Fruit fly (Drosophila melanogaster) whole organism, prepupa: ENCODE measurements around the gene CG42307.

Experiments used
- CG10631 ChIP-seq: fragments of 200-800 bp; sonication (Bioruptor generic); optimal IDR thresholded peaks from 2 replicates; lab custom pipeline; 2016; ENCODE audit warnings: missing biosample characterization, missing genetic modification characterization
- CG10669 ChIP-seq: fragments of 200-800 bp; sonication (Bioruptor generic); optimal IDR thresholded peaks from 3 replicates; lab custom pipeline; 2018; ENCODE audit warnings: missing biosample characterization, mild to moderate bottlenecking, missing genetic modification characterization, moderate library complexity
- CG11902 ChIP-seq: fragments of 200-800 bp; sonication (Bioruptor generic); optimal IDR thresholded peaks from 3 replicates; lab custom pipeline; 2016; ENCODE audit warnings: missing biosample characterization, missing genetic modification characterization
- CG15336 ChIP-seq: fragments of 200-800 bp; sonication (Bioruptor generic); IDR thresholded peaks from 2 replicates; pipeline ENCODE4 v1.3.6; 2022; ENCODE audit warnings: missing biosample characterization, missing genetic modification characterization
- CG16779 ChIP-seq: fragments of 200-800 bp; sonication (Bioruptor generic); optimal IDR thresholded peaks from 3 replicates; lab custom pipeline; 2017; ENCODE audit warnings: missing biosample characterization, mild to moderate bottlenecking, missing genetic modification characterization
- CG3032 ChIP-seq: fragments of 200-800 bp; optimal IDR thresholded peaks from 2 replicates; lab custom pipeline; 2019; ENCODE audit warnings: missing biosample characterization, mild to moderate bottlenecking, missing genetic modification characterization, moderate library complexity
- CG31627 ChIP-seq: fragments of 200-800 bp; sonication (Bioruptor generic); optimal IDR thresholded peaks from 3 replicates; lab custom pipeline; 2016; ENCODE audit warnings: missing biosample characterization, missing genetic modification characterization
- CG32006 ChIP-seq: fragments of 200-800 bp; sonication (Bioruptor generic); optimal IDR thresholded peaks from 3 replicates; lab custom pipeline; 2017; ENCODE audit warnings: missing biosample characterization, mild to moderate bottlenecking, missing genetic modification characterization
- CG34406 ChIP-seq: fragments of 200-800 bp; sonication (Bioruptor generic); optimal IDR thresholded peaks from 3 replicates; lab custom pipeline; 2016; ENCODE audit warnings: missing biosample characterization, missing genetic modification characterization
- CG3919 ChIP-seq: fragments of 200-800 bp; sonication (Bioruptor generic); optimal IDR thresholded peaks from 3 replicates; lab custom pipeline; 2016; ENCODE audit warnings: missing biosample characterization, missing genetic modification characterization
- CG4318 ChIP-seq: fragments of 200-800 bp; sonication (Bioruptor generic); optimal IDR thresholded peaks from 3 replicates; lab custom pipeline; 2017; ENCODE audit warnings: missing biosample characterization, mild to moderate bottlenecking, missing genetic modification characterization
- CG6163 ChIP-seq: fragments of 200-800 bp; sonication (Bioruptor generic); IDR thresholded peaks from 3 replicates; pipeline ENCODE4 v1.3.6; 2022; ENCODE audit warnings: missing biosample characterization, missing genetic modification characterization
- CG6792 ChIP-seq: fragments of 200-800 bp; sonication (Bioruptor generic); optimal IDR thresholded peaks from 3 replicates; lab custom pipeline; 2016; ENCODE audit warnings: missing biosample characterization, missing genetic modification characterization
- CG6808 ChIP-seq: fragments of 200-800 bp; sonication (Bioruptor generic); optimal IDR thresholded peaks from 3 replicates; lab custom pipeline; 2017; ENCODE audit warnings: missing biosample characterization, missing genetic modification characterization, mild to moderate bottlenecking, moderate library complexity, missing genetic modification reagents
- CG6854 ChIP-seq: fragments of 200-800 bp; sonication (Bioruptor generic); optimal IDR thresholded peaks from 2 replicates; lab custom pipeline; 2017; ENCODE audit warnings: missing biosample characterization, mild to moderate bottlenecking, missing genetic modification characterization
- CG8119 ChIP-seq: fragments of 200-800 bp; sonication (Bioruptor generic); IDR thresholded peaks from 3 replicates; pipeline ENCODE4 v1.3.6; 2022; ENCODE audit warnings: missing biosample characterization, missing genetic modification characterization
- CG9139 ChIP-seq: fragments of 200-800 bp; sonication (Bioruptor generic); optimal IDR thresholded peaks from 3 replicates; lab custom pipeline; 2017; ENCODE audit warnings: missing biosample characterization, mild to moderate bottlenecking, missing genetic modification characterization
- Eip75B ChIP-seq: fragments of 200-800 bp; sonication (Bioruptor generic); optimal IDR thresholded peaks from 3 replicates; lab custom pipeline; 2016; ENCODE audit warnings: missing biosample characterization, missing genetic modification characterization
- Ets96B ChIP-seq: fragments of 200-800 bp; optimal IDR thresholded peaks from 2 replicates; lab custom pipeline; 2019; ENCODE audit warnings: missing biosample characterization, mild to moderate bottlenecking, missing genetic modification characterization, moderate library complexity
- Hr39 ChIP-seq: fragments of 200-800 bp; sonication (Bioruptor generic); optimal IDR thresholded peaks from 2 replicates; lab custom pipeline; 2016; ENCODE audit warnings: missing biosample characterization, missing genetic modification characterization
- Lpt ChIP-seq: fragments of 200-800 bp; sonication (Bioruptor generic); optimal IDR thresholded peaks from 3 replicates; lab custom pipeline; 2016; ENCODE audit warnings: missing biosample characterization, missing genetic modification characterization
- Met ChIP-seq: fragments of 200-800 bp; sonication (Bioruptor generic); optimal IDR thresholded peaks from 3 replicates; lab custom pipeline; 2016; ENCODE audit warnings: missing biosample characterization, missing genetic modification characterization
- OdsH ChIP-seq: fragments of 200-800 bp; sonication (Bioruptor generic); optimal IDR thresholded peaks from 3 replicates; lab custom pipeline; 2016; ENCODE audit warnings: missing biosample characterization, missing genetic modification characterization
- Smox ChIP-seq: fragments of 200-800 bp; sonication (Bioruptor generic); optimal IDR thresholded peaks from 3 replicates; lab custom pipeline; 2016; ENCODE audit warnings: missing biosample characterization, missing genetic modification characterization
- Sox102F ChIP-seq: fragments of 200-800 bp; sonication (Bioruptor generic); optimal IDR thresholded peaks from 2 replicates; lab custom pipeline; 2016; ENCODE audit warnings: missing biosample characterization, mild to moderate bottlenecking, missing genetic modification characterization
- Sox15 ChIP-seq: fragments of 200-800 bp; sonication (Bioruptor generic); optimal IDR thresholded peaks from 3 replicates; lab custom pipeline; 2016; ENCODE audit warnings: missing biosample characterization, missing genetic modification characterization
- cyc ChIP-seq: fragments of 200-800 bp; sonication (Bioruptor generic); optimal IDR thresholded peaks from 3 replicates; lab custom pipeline; 2016; ENCODE audit warnings: missing biosample characterization, missing genetic modification characterization
- dac ChIP-seq: fragments of 200-800 bp; sonication (Bioruptor generic); optimal IDR thresholded peaks from 2 replicates; lab custom pipeline; 2017; ENCODE audit warnings: missing biosample characterization, mild to moderate bottlenecking, missing genetic modification characterization
- dsx ChIP-seq: fragments of 200-800 bp; optimal IDR thresholded peaks from 3 replicates; lab custom pipeline; 2019; ENCODE audit warnings: missing biosample characterization, mild to moderate bottlenecking, missing genetic modification characterization, moderate library complexity; ENCODE audit not compliant: poor library complexity, severe bottlenecking
- eg ChIP-seq: fragments of 200-800 bp; sonication (Bioruptor generic); IDR thresholded peaks from 3 replicates; pipeline ENCODE4 v1.3.6; 2022; ENCODE audit warnings: missing biosample characterization, missing genetic modification characterization
- fd59A ChIP-seq: fragments of 200-800 bp; sonication (Bioruptor generic); optimal IDR thresholded peaks from 2 replicates; lab custom pipeline; 2017; ENCODE audit warnings: missing biosample characterization, mild to moderate bottlenecking, missing genetic modification characterization, missing genetic modification reagents
- fd85E ChIP-seq: fragments of 200-800 bp; sonication (Bioruptor generic); optimal IDR thresholded peaks from 3 replicates; lab custom pipeline; 2016; ENCODE audit warnings: missing biosample characterization, missing genetic modification characterization
- fkh ChIP-seq: fragments of 200-800 bp; sonication (Bioruptor generic); optimal IDR thresholded peaks from 3 replicates; lab custom pipeline; 2017; ENCODE audit warnings: missing biosample characterization, mild to moderate bottlenecking, missing genetic modification characterization, moderate library complexity
- lz ChIP-seq: fragments of 200-800 bp; sonication (Bioruptor generic); optimal IDR thresholded peaks from 3 replicates; lab custom pipeline; 2016; ENCODE audit warnings: missing biosample characterization, missing genetic modification characterization
- net ChIP-seq: fragments of 200-800 bp; sonication (Bioruptor generic); optimal IDR thresholded peaks from 3 replicates; lab custom pipeline; 2016; ENCODE audit warnings: missing biosample characterization, missing genetic modification characterization
- pdm3 ChIP-seq: fragments of 200-800 bp; sonication (Bioruptor generic); optimal IDR thresholded peaks from 3 replicates; lab custom pipeline; 2016; ENCODE audit warnings: missing biosample characterization, missing genetic modification characterization
- spab ChIP-seq: fragments of 200-800 bp; sonication (Bioruptor generic); optimal IDR thresholded peaks from 2 replicates; lab custom pipeline; 2017; ENCODE audit warnings: missing biosample characterization, mild to moderate bottlenecking, missing genetic modification characterization, missing genetic modification reagents
- ss ChIP-seq, 2 experiments: fragments of 200-800 bp; sonication (Bioruptor generic); optimal IDR thresholded peaks; 2 replicates in 1 of 2; 3 replicates in 1 of 2; lab custom pipeline; 2017 to 2018; ENCODE audit warnings: mild to moderate bottlenecking in 2 of 2, missing biosample characterization in 2 of 2, missing genetic modification characterization in 2 of 2, moderate library complexity in 1 of 2
- svp ChIP-seq: fragments of 200-800 bp; sonication (Bioruptor generic); peaks from one replicate; lab custom pipeline; 2016; ENCODE audit warnings: missing biosample characterization, missing genetic modification characterization
- topi ChIP-seq: fragments of 200-800 bp; sonication (Bioruptor generic); optimal IDR thresholded peaks from 3 replicates; lab custom pipeline; 2016; ENCODE audit warnings: missing biosample characterization, missing genetic modification characterization
- vri ChIP-seq: fragments of 200-800 bp; sonication (Bioruptor generic); optimal IDR thresholded peaks from 3 replicates; lab custom pipeline; 2016; ENCODE audit warnings: missing biosample characterization, mild to moderate bottlenecking, missing genetic modification characterization

CG42307 gene

DNA sequence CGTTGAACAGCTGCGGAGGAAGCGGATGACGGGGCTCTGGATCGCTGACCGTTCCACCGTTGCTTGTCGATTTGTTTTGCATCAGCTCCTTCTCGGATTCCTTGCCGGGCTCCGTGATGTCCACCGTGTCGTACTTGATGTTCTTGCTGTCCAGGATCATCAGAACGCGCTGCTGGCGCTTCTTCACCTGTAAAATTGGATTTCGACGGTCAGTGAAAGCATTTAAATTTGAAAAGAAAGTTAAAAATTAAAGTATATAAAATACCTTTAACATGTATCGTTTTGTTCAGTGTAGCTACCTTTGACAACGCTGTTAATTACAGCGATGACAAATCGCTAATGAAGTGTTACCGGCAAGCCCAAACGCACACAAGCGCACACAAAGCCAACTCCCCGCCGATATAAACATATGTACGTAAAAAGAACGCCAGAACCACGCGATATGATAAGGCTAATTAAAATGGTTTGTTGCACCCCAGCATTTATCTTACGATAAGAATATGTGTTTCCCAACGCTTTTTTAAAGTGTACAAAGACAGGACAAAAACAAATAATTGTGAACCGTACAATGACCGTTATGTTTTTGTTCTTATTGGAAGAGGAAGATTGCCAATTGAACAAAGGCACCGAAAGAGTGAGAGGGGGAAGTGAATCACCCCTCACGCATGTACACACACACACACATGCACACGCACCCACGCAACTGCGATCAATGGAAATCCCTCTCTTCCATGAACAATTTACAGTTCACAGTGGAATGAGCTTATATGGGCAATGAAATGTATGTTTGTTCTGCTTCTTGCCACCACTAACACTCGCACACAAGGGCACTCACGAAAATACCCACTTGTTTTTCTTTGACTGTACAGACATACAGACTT lies 39.1 kb downstream of the CG42307 start (continued):
- no peak for TF ChIP-seq CG6854 (GFP tag; lab: Kevin White, UChicago)
- no peak for TF ChIP-seq CG3032 (tag; lab: Kevin White, UChicago)
- TF ChIP-seq Smox (GFP tag; lab: Kevin White, UChicago): no peak
- TF ChIP-seq pdm3 (GFP tag; lab: Kevin White, UChicago): no peak
- TF ChIP-seq eg (GFP tag; lab: Robert Waterston, UW): no peak
- no peak for TF ChIP-seq CG10631 (GFP tag; lab: Kevin White, UChicago)
- TF ChIP-seq CG34406: no peak
- TF ChIP-seq Hr39 (GFP tag; lab: Kevin White, UChicago): peak; percentile 17
- TF ChIP-seq ss (GFP tag; optimal IDR thresholded peaks at IDR 0.05; lab: Kevin White, UChicago): peak; percentile 44 to 45
- peak; percentile 25 for TF ChIP-seq lz (GFP tag; lab: Kevin White, UChicago)

DNA sequence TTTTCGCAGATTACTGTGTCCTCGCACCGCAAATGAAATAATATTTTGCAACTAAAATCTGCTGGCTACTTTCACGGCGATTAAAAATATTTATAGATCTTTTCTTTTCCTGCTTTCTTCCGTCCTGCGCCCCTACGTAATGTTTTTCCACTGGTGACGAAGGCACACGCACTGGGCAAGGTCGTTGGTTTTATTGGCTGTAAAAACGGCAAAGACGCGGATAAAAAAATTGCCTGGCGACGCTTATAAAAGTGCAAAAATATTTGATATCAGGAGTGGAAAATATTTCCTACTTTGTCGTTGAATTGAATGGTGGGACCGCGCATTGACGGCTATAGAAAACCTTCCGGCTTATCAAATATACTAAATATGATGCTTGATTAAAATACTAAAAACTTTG lies 40.0 kb downstream of the CG42307 start, which contains the start of gene Sh3beta:
Sh3beta (minus strand) TSS at position 327 of the 400 bp plus-strand sequence.
- no peak for TF ChIP-seq dac
- TF ChIP-seq topi: no peak
- peak; percentile 25 for TF ChIP-seq CG6854 (GFP tag; lab: Kevin White, UChicago)
- TF ChIP-seq CG9139 (GFP tag; lab: Kevin White, UChicago): no peak
- no peak for TF ChIP-seq CG4318
- no peak for TF ChIP-seq fd59A (GFP tag; lab: Kevin White, UChicago)
- no peak for TF ChIP-seq CG15336 (GFP tag; lab: Robert Waterston, UW)
- TF ChIP-seq OdsH: no peak
- TF ChIP-seq CG31627 (GFP tag; lab: Kevin White, UChicago): no peak
- no peak for TF ChIP-seq CG10631 (GFP tag; lab: Kevin White, UChicago)
- no peak for TF ChIP-seq Lpt
- TF ChIP-seq CG6163 (GFP tag; lab: Robert Waterston, UW): no peak
- TF ChIP-seq fd85E (GFP tag; lab: Kevin White, UChicago): no peak
- no peak for TF ChIP-seq Sox102F (GFP tag; lab: Kevin White, UChicago)
- TF ChIP-seq vri (GFP tag; lab: Kevin White, UChicago): peak; percentile 8
- TF ChIP-seq CG6808: no peak
- TF ChIP-seq cyc (GFP tag; lab: Kevin White, UChicago): no peak
- peak; percentile 86 for TF ChIP-seq dsx (GFP tag; lab: Kevin White, UChicago)
- TF ChIP-seq CG32006 (GFP tag; lab: Kevin White, UChicago): no peak
- TF ChIP-seq net (GFP tag; lab: Kevin White, UChicago): no peak
- no peak for TF ChIP-seq CG34406
- no peak for TF ChIP-seq Met (GFP tag; lab: Kevin White, UChicago)
- no peak for TF ChIP-seq ss (GFP tag; optimal IDR thresholded peaks at IDR 0.05; lab: Kevin White, UChicago)
- no peak for TF ChIP-seq CG16779 (tag; lab: Kevin White, UChicago)
- TF ChIP-seq pdm3 (GFP tag; lab: Kevin White, UChicago): no peak
- no peak for TF ChIP-seq Smox (GFP tag; lab: Kevin White, UChicago)
- TF ChIP-seq Sox15 (GFP tag; lab: Kevin White, UChicago): no peak

DNA sequence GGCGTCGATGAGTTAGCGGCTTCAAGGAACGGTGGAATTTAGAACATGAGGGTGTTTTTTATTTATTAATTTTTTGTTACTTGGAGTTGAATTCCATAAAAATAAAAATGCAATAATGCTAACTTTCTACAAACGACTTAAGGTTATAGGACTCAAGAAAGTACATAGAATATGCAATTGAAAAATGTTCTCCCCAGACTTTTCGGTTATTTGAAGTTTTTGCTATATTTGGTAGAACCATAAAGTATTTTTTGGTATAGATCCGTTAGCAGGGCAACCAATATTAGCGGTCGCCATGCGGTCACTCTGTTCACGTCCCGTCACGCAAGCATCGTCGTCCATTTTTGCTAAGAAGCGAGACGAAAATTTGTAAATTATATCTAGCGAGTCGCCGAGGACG lies 40.6 kb downstream of the CG42307 start, which contains the start of gene akirin:
akirin (plus strand) TSS at position 301 of the 400 bp plus-strand sequence.
- 0 out of 3 replicates have a peak, but pooled peaks have one; percentile 39 for TF ChIP-seq CG6163 (GFP tag; lab: Robert Waterston, UW)
- TF ChIP-seq svp (GFP tag; lab: Kevin White, UChicago): no peak
- TF ChIP-seq, all 60 proteins: peak for 1

DNA sequence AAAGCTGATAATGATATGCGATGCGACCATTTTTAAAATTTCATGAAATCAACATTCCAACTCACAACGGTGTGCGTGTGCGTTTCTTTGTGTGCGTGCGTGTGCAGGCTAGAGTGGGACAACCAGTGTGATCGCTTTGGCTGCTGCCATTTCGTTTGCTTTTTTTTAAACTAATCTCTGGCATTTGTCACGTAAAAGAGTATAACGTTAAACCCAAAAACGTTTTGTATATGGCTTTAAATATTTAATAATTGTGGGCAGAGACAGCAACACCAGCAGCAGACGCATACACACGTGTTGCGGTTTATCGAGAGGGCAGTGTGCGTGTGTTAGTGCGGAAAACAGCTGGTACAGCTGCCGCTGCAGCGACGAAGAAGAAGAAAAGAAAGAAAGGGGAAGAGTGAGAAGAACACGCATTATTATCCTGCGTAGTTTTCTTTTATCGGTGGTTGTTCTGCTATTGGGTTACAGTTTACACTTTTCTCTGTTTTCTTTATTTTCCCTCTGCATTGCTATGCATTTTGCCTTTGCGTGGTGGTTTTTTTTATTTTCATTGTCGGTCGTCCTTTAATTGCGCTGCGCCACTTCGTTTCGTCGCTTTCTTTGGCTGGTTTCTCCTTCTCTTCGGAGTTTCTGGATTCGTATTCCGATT lies 41.4 kb downstream of the CG42307 start:
- peak; percentile 17 for TF ChIP-seq vri (GFP tag; lab: Kevin White, UChicago)
- TF ChIP-seq CG32006 (GFP tag; lab: Kevin White, UChicago): no peak
- no peak for TF ChIP-seq CG6854 (GFP tag; lab: Kevin White, UChicago)
- no peak for TF ChIP-seq CG3919 (GFP tag; lab: Kevin White, UChicago)
- TF ChIP-seq fkh: peak; percentile 47
- peak; percentile 15 for TF ChIP-seq net (GFP tag; lab: Kevin White, UChicago)
- TF ChIP-seq svp (GFP tag; lab: Kevin White, UChicago): peak; percentile 64
- peak; percentile 7 for TF ChIP-seq Eip75B
- peak; percentile 15 for TF ChIP-seq CG6808
- TF ChIP-seq Ets96B (tag; lab: Kevin White, UChicago): no peak
- TF ChIP-seq ss (GFP tag; optimal IDR thresholded peaks at IDR 0.05; lab: Kevin White, UChicago): peak; percentile 9 to 49
- TF ChIP-seq CG8119: no peak
- no peak for TF ChIP-seq CG6792 (GFP tag; lab: Kevin White, UChicago)
- no peak for TF ChIP-seq CG11902 (GFP tag; lab: Kevin White, UChicago)
- TF ChIP-seq CG6163 (GFP tag; lab: Robert Waterston, UW): 0 out of 3 replicates have a peak, but pooled peaks have one; percentile 28
- no peak for TF ChIP-seq CG10669
- no peak for TF ChIP-seq spab
- TF ChIP-seq cyc (GFP tag; lab: Kevin White, UChicago): no peak
